ENCODE assay signal across 1 fruit fly cellular context in the genomic region with DNA sequence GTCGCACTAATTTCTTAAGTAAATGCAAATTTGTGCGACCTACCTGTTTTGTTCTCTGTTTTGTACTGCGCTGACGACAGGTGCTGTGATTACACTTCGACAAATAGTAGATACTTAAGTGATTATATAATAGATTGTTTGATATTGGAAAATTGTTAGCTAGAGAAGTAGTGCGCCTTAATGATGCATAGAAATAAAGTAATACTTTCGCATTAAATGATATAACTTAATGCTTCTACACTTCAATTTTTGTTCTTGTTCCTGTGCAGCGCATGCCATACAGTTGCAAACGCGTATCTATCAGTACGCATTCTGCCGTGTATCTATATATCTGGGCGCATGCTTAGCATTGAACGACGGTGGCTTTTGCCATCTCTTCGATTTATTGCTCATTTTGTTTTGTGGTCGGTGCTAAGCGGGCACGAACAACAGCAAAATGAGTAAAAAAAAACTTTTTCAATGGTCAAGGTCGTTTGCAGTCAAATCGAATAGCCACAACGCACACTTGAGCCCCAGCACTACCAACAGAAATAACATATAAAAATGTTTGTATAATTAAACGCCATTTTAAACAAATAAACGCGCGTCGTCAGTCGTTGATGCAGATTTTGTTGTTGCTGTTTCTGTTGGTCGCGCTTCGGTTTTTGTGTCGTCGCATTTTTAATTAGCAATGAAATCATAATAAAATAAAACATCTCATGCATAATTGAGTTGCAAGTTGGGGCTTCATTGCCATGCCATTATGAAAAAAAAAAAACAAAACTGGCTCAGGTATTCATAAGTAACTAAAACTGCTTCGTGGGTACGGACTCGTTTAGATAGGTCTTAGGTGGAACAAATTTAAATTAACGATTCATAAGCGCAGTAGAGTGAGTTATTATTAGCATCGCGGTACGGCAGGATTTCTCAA.
A peak's percentile ranks its signal among the peaks of the same experiment; 100 is the strongest.
TF ChIP-seq lines count a peak whose summit lies in the region.

No protein-coding gene starts in this region.

TF ChIP-seq in whole organism, embryonic, 481 proteins besides CTCF, POLR2A, EP300 and RAD21 (continued from another document):
- TF ChIP-seq CG17612 (GFP tag; IDR thresholded peaks at IDR 0.05; lab: Robert Waterston, UW) = no peak
- peak; percentile 30 for TF ChIP-seq CG17829 (tag; optimal IDR thresholded peaks at IDR 0.05; lab: Kevin White, UChicago)
- TF ChIP-seq aop (GFP tag; IDR thresholded peaks at IDR 0.05; lab: Robert Waterston, UW) = no peak
- no peak for TF ChIP-seq Bgb (GFP tag; IDR thresholded peaks at IDR 0.05; lab: Robert Waterston, UW; ENCODE audit: partially characterized antibody)
- peak; percentile 63 for TF ChIP-seq CG2120 (GFP tag; optimal IDR thresholded peaks at IDR 0.05; lab: Kevin White, UChicago)
- TF ChIP-seq Spps (tag; optimal IDR thresholded peaks at IDR 0.05; lab: Kevin White, UChicago) = no peak
- TF ChIP-seq nerfin-1 (tag; optimal IDR thresholded peaks at IDR 0.05; lab: Kevin White, UChicago) = no peak
- TF ChIP-seq grau (tag; optimal IDR thresholded peaks at IDR 0.05; lab: Kevin White, UChicago) = peak; percentile 60
- TF ChIP-seq Gug (GFP tag; IDR thresholded peaks at IDR 0.05; lab: Robert Waterston, UW) = no peak
- TF ChIP-seq pum (GFP tag; optimal IDR thresholded peaks at IDR 0.05; lab: Kevin White, UChicago) = no peak
- TF ChIP-seq CG1233 (GFP tag; optimal IDR thresholded peaks at IDR 0.05; lab: Kevin White, UChicago) = peak; percentile 5
- peak; percentile 9 for TF ChIP-seq CG3838 (GFP tag; optimal IDR thresholded peaks at IDR 0.05; lab: Kevin White, UChicago)
- TF ChIP-seq BEAF-32 (GFP tag; optimal IDR thresholded peaks at IDR 0.05; lab: Kevin White, UChicago) = no peak
- no peak for TF ChIP-seq tio (GFP tag; optimal IDR thresholded peaks at IDR 0.05; lab: Kevin White, UChicago)
- TF ChIP-seq CG32532 (GFP tag; IDR thresholded peaks at IDR 0.05; lab: Robert Waterston, UW) = peak; percentile 56; the same call in 1 of the 2 replicates
- TF ChIP-seq Hr39 (optimal IDR thresholded peaks at IDR 0.05; lab: Kevin White, UChicago) = no peak
- peak; percentile 12 for TF ChIP-seq pho (GFP tag; optimal IDR thresholded peaks at IDR 0.05; lab: Kevin White, UChicago)
- TF ChIP-seq knrl (GFP tag; IDR thresholded peaks at IDR 0.05; lab: Robert Waterston, UW; ENCODE audit: partially characterized antibody) = no peak
- TF ChIP-seq Dek (tag; optimal IDR thresholded peaks at IDR 0.05; lab: Kevin White, UChicago) = no peak
- TF ChIP-seq CG8089 (GFP tag; optimal IDR thresholded peaks at IDR 0.05; lab: Kevin White, UChicago) = no peak
- no peak for TF ChIP-seq gt (GFP tag; IDR thresholded peaks at IDR 0.05; lab: Robert Waterston, UW)
- TF ChIP-seq Rfx (GFP tag; IDR thresholded peaks at IDR 0.05; lab: Robert Waterston, UW) = peak; percentile 74
- TF ChIP-seq CG12942 (GFP tag; optimal IDR thresholded peaks at IDR 0.05; lab: Kevin White, UChicago) = no peak
- TF ChIP-seq CG43689 (GFP tag; IDR thresholded peaks at IDR 0.05; lab: Robert Waterston, UW) = no peak
- no peak for TF ChIP-seq CG15514 (GFP tag; optimal IDR thresholded peaks at IDR 0.05; lab: Kevin White, UChicago)
- TF ChIP-seq mirr (GFP tag; optimal IDR thresholded peaks at IDR 0.05; lab: Kevin White, UChicago) = no peak
- no peak for TF ChIP-seq vfl (GFP tag; optimal IDR thresholded peaks at IDR 0.05; lab: Kevin White, UChicago)
- peak; percentile 62 for TF ChIP-seq lilli (GFP tag; optimal IDR thresholded peaks at IDR 0.05; lab: Kevin White, UChicago)
- TF ChIP-seq CG6654 (GFP tag; optimal IDR thresholded peaks at IDR 0.05; lab: Kevin White, UChicago) = no peak
- TF ChIP-seq CG16813 (GFP tag; IDR thresholded peaks at IDR 0.05; lab: Robert Waterston, UW; ENCODE audit: partially characterized antibody) = no peak
- TF ChIP-seq CG2678 (tag; optimal IDR thresholded peaks at IDR 0.05; lab: Kevin White, UChicago) = peak; percentile 65
- no peak for TF ChIP-seq CG10565 (GFP tag; optimal IDR thresholded peaks at IDR 0.05; lab: Kevin White, UChicago)
- TF ChIP-seq Hand (GFP tag; optimal IDR thresholded peaks at IDR 0.05; lab: Kevin White, UChicago) = no peak
- TF ChIP-seq CG11696 (GFP tag; IDR thresholded peaks at IDR 0.05; lab: Robert Waterston, UW) = no peak
- TF ChIP-seq pros (GFP tag; optimal IDR thresholded peaks at IDR 0.05; lab: Kevin White, UChicago) = no peak
- TF ChIP-seq CG4707 (GFP tag; optimal IDR thresholded peaks at IDR 0.05; lab: Kevin White, UChicago) = no peak
- TF ChIP-seq rib (GFP tag; IDR thresholded peaks at IDR 0.05; lab: Robert Waterston, UW) = no peak
- TF ChIP-seq btn (GFP tag; optimal IDR thresholded peaks at IDR 0.05; lab: Kevin White, UChicago) = no peak
- no peak for TF ChIP-seq CG5245 (GFP tag; optimal IDR thresholded peaks at IDR 0.05; lab: Kevin White, UChicago)
TF ChIP-seq in whole organism, embryonic: peak in this region for 113.
